Fruit fly (Drosophila melanogaster): Measurements from ENCODE around the gene CG17721.

The CG17721 gene

DNA sequence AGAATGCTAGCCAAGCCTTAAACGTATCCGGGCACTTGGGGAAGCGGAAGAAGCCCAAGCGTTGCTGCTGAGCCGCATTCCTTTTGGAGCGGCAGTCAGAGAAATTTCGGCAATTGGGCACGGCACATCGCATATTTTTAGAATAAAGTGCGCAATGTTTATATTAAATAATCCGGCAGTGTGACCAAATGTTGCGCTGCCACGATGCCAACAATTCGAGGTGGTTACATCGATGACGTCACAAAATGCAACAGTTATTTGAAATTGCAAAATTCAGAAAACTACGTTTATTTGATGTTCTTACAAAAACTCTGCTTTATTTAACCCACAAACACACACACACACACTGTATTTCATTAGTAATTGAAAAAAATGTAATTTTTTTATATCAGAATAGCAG lies 15.1 kb upstream of the CG17721 start, which contains the start of gene CG6689 (continued):
- TF ChIP-seq CG7357 (GFP tag; IDR thresholded peaks at IDR 0.05) (no peak; the same call in 2 of the 3 replicates), kah (GFP tag; optimal IDR thresholded peaks at IDR 0.05) (no peak), inv (GFP tag; IDR thresholded peaks at IDR 0.05; ENCODE audit: partially characterized antibody) (0 out of 2 replicates have a peak, but pooled peaks have one; percentile 28), CG3281 (GFP tag; optimal IDR thresholded peaks at IDR 0.05) (no peak), zen (tag; optimal IDR thresholded peaks at IDR 0.05) (no peak), dan (GFP tag; IDR thresholded peaks at IDR 0.05) (no peak), pum (GFP tag; optimal IDR thresholded peaks at IDR 0.05) (no peak), CG1233 (GFP tag; optimal IDR thresholded peaks at IDR 0.05) (no peak), repo (GFP tag; optimal IDR thresholded peaks at IDR 0.05) (no peak), Ravus (GFP tag; IDR thresholded peaks at IDR 0.05) (no peak), CG11093 (GFP tag; IDR thresholded peaks at IDR 0.05) (no peak), pfk (GFP tag; optimal IDR thresholded peaks at IDR 0.05) (no peak), CG17328 (GFP tag; IDR thresholded peaks at IDR 0.05) (no peak), Atf-2 (GFP tag; optimal IDR thresholded peaks at IDR 0.05) (no peak), Gug (GFP tag; IDR thresholded peaks at IDR 0.05) (no peak), Stat92E (GFP tag; optimal IDR thresholded peaks at IDR 0.05) (no peak), CG9609 (GFP tag; optimal IDR thresholded peaks at IDR 0.05) (no peak), B-H1 (GFP tag; IDR thresholded peaks at IDR 0.05) (no peak), tgo (GFP tag; IDR thresholded peaks at IDR 0.05) (no peak), zfh2 (GFP tag; optimal IDR thresholded peaks at IDR 0.05) (peak; percentile 10), CkIIα-i1 (GFP tag; IDR thresholded peaks at IDR 0.05) (no peak), CG10979 (tag; optimal IDR thresholded peaks at IDR 0.05) (no peak), Bgb (GFP tag; IDR thresholded peaks at IDR 0.05; ENCODE audit: partially characterized antibody) (peak; percentile 32; the same call in 1 of the 2 replicates), br (optimal IDR thresholded peaks at IDR 0.05) (no peak), ranshi (GFP tag; IDR thresholded peaks at IDR 0.05) (no peak), Nf-YC (tag; optimal IDR thresholded peaks at IDR 0.05) (peak; percentile 5), CG6813 (GFP tag; optimal IDR thresholded peaks at IDR 0.05) (no peak), Blimp-1 (GFP tag; optimal IDR thresholded peaks at IDR 0.05) (no peak), NfI (GFP tag; optimal IDR thresholded peaks at IDR 0.05) (no peak), eyg (GFP tag; optimal IDR thresholded peaks at IDR 0.05) (no peak), oc (tag; optimal IDR thresholded peaks at IDR 0.05) (peak; percentile 63), grn (GFP tag; optimal IDR thresholded peaks at IDR 0.05) (no peak), unpg (GFP tag; optimal IDR thresholded peaks at IDR 0.05) (no peak), CG4404 (GFP tag; IDR thresholded peaks at IDR 0.05) (no peak), CG3838 (GFP tag; optimal IDR thresholded peaks at IDR 0.05) (no peak), CG14050 (GFP tag; IDR thresholded peaks at IDR 0.05) (no peak), sob (GFP tag; IDR thresholded peaks at IDR 0.05) (no peak), CG30020 (tag; optimal IDR thresholded peaks at IDR 0.05) (peak; percentile 28), vnd (GFP tag; IDR thresholded peaks at IDR 0.05; ENCODE audit: partially characterized antibody) (no peak), CG7745 (tag; optimal IDR thresholded peaks at IDR 0.05) (no peak), her (GFP tag; optimal IDR thresholded peaks at IDR 0.05) (no peak), Pdp1 (GFP tag; optimal IDR thresholded peaks at IDR 0.05) (peak in 1 of 2 experiments; percentile 98), cas (GFP tag; IDR thresholded peaks at IDR 0.05) (no peak), fd96Cb (tag; optimal IDR thresholded peaks at IDR 0.05) (no peak), CG17186 (GFP tag; optimal IDR thresholded peaks at IDR 0.05) (peak; percentile 92), CG18262 (tag; optimal IDR thresholded peaks at IDR 0.05) (no peak), CG34224 (GFP tag; IDR thresholded peaks at IDR 0.05; ENCODE audit: partially characterized antibody) (no peak), Dek (tag; optimal IDR thresholded peaks at IDR 0.05) (peak; percentile 28), yki (optimal IDR thresholded peaks at IDR 0.05) (no peak), tll (GFP tag; optimal IDR thresholded peaks at IDR 0.05) (no peak), Mrtf (GFP tag; IDR thresholded peaks at IDR 0.05) (no peak), Hey (tag; optimal IDR thresholded peaks at IDR 0.05) (no peak)
